Fruit fly (Drosophila melanogaster): ENCODE measurements around the gene Efa6.

DNA sequence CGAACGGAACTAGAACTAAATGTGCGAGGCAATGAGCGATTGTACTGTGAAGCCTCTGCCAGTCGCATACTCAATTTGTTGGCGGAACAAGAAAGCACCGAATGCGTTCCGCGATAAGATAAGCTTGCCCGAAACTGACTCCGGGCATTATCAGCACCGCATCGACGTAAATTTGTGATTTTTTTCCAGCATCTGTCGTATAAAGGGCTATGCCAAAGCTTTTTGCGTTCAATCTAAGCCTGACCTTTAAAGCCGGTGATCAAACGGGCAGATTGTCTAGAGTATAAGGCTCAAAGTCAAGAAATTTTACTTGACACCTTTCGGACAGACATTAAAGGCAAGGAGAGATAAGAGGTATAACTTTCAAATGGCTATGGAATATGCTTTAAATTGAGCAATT lies 41.5 kb upstream of the Efa6 start:
- TF ChIP-seq CG8924 (tag; optimal IDR thresholded peaks at IDR 0.05) (no peak), cg (GFP tag; optimal IDR thresholded peaks at IDR 0.05) (no peak), gcm2 (GFP tag; optimal IDR thresholded peaks at IDR 0.05) (no peak), Hey (tag; optimal IDR thresholded peaks at IDR 0.05) (no peak), phol (tag; optimal IDR thresholded peaks at IDR 0.05) (no peak), Fer1 (GFP tag; optimal IDR thresholded peaks at IDR 0.05) (no peak), NC2β (GFP tag; optimal IDR thresholded peaks at IDR 0.05) (no peak), CG7987 (GFP tag; optimal IDR thresholded peaks at IDR 0.05) (no peak), CG6854 (GFP tag; optimal IDR thresholded peaks at IDR 0.05) (no peak), C15 (GFP tag; IDR thresholded peaks at IDR 0.05) (no peak), inv (GFP tag; IDR thresholded peaks at IDR 0.05; ENCODE audit: partially characterized antibody) (no peak), CG11247 (GFP tag; IDR thresholded peaks at IDR 0.05) (no peak), CG18476 (GFP tag; optimal IDR thresholded peaks at IDR 0.05) (no peak), Rx (GFP tag; IDR thresholded peaks at IDR 0.05) (no peak)
